Worm (Caenorhabditis elegans) whole organism, young adult: ENCODE measurements around the gene Y54G11A.19.

ENCODE experiments used
- B0261.1 ChIP-seq: sonication (generic microtip); optimal IDR thresholded peaks from 2 replicates; lab custom pipeline; 2016; ENCODE audit warnings: mild to moderate bottlenecking, missing genetic modification characterization, moderate library complexity, missing compliant biosample characterization
- F22D6.2 ChIP-seq: sonication (generic microtip); optimal IDR thresholded peaks from 2 replicates; lab custom pipeline; 2016; ENCODE audit warnings: mild to moderate bottlenecking, missing genetic modification characterization, missing compliant biosample characterization
- F49E8.2 ChIP-seq: sonication (generic microtip); optimal IDR thresholded peaks from 3 replicates; lab custom pipeline; 2017; ENCODE audit warnings: missing genetic modification characterization, mild to moderate bottlenecking, missing compliant biosample characterization, antibody characterized with exemption, moderate library complexity; ENCODE audit not compliant: insufficient read depth
- F52B5.7 ChIP-seq: sonication (generic microtip); optimal IDR thresholded peaks from 2 replicates; lab custom pipeline; 2016; ENCODE audit warnings: mild to moderate bottlenecking, missing genetic modification characterization, missing compliant biosample characterization
- F57A8.1 ChIP-seq: fragments of 200-800 bp; sonication (Bioruptor generic); optimal IDR thresholded peaks from 2 replicates; lab custom pipeline; 2018; ENCODE audit warnings: mild to moderate bottlenecking, missing genetic modification characterization, moderate library complexity, missing compliant biosample characterization
- F57C9.4 ChIP-seq: sonication (generic microtip); optimal IDR thresholded peaks from 2 replicates; lab custom pipeline; 2017; ENCODE audit warnings: mild to moderate bottlenecking, missing genetic modification characterization, missing compliant biosample characterization
- K11D2.4 ChIP-seq: fragments of 200-800 bp; sonication (Bioruptor generic); IDR thresholded peaks from 2 replicates; pipeline ENCODE4 v1.3.6; 2022; ENCODE audit warnings: missing genetic modification reagents, missing genetic modification characterization, missing compliant biosample characterization
- T07F8.4 ChIP-seq: sonication (generic microtip); optimal IDR thresholded peaks from 2 replicates; lab custom pipeline; 2016; ENCODE audit warnings: mild to moderate bottlenecking, missing genetic modification characterization, moderate library complexity, missing compliant biosample characterization
- T26A5.8 ChIP-seq: sonication (generic microtip); optimal IDR thresholded peaks from 2 replicates; lab custom pipeline; 2016; ENCODE audit warnings: missing genetic modification characterization, missing compliant biosample characterization
- Y53F4B.3 ChIP-seq: fragments of 200-800 bp; sonication (Bioruptor generic); IDR thresholded peaks from 2 replicates; pipeline ENCODE4 v1.3.6; 2022; ENCODE audit warnings: missing genetic modification reagents, missing genetic modification characterization, missing compliant biosample characterization
- Y67H2A.10 ChIP-seq: fragments of 200-800 bp; sonication (Bioruptor generic); conservative IDR thresholded peaks from 2 replicates; pipeline ENCODE4 v1.3.6; 2022; ENCODE audit warnings: missing genetic modification reagents, missing genetic modification characterization, missing compliant biosample characterization
- aptf-3 ChIP-seq: fragments of 200-800 bp; sonication (Bioruptor generic); IDR thresholded peaks from 2 replicates; pipeline ENCODE4 v1.3.6; 2022; ENCODE audit warnings: missing genetic modification characterization, missing compliant biosample characterization
- atf-7 ChIP-seq: sonication (generic microtip); optimal IDR thresholded peaks from 2 replicates; lab custom pipeline; 2017; ENCODE audit warnings: mild to moderate bottlenecking, missing genetic modification characterization, missing compliant biosample characterization
- attf-6 ChIP-seq: fragments of 200-800 bp; sonication (Bioruptor generic); IDR thresholded peaks from 2 replicates; pipeline ENCODE4 v1.3.6; 2022; ENCODE audit warnings: missing genetic modification reagents, missing genetic modification characterization, missing compliant biosample characterization
- bed-1 ChIP-seq: fragments of 200-800 bp; sonication (Bioruptor generic); IDR thresholded peaks from 2 replicates; pipeline ENCODE4 v1.3.6; 2022; ENCODE audit warnings: missing genetic modification reagents, missing genetic modification characterization, missing compliant biosample characterization
- cebp-1 ChIP-seq, 2 experiments: fragments of 200-800 bp in 1 of 2; sonication (Bioruptor generic) in 1 of 2; sonication (generic microtip) in 1 of 2; IDR thresholded peaks in 1 of 2; optimal IDR thresholded peaks in 1 of 2; 2 replicates each; pipeline versions ENCODE4 v1.3.6 to Lab custom; 2017 to 2022; ENCODE audit warnings: missing compliant biosample characterization in 2 of 2, missing genetic modification characterization in 2 of 2, mild to moderate bottlenecking in 1 of 2, missing genetic modification reagents in 1 of 2, moderate library complexity in 1 of 2
- ceh-27 ChIP-seq: fragments of 200-800 bp; sonication (Bioruptor generic); optimal IDR thresholded peaks from 2 replicates; lab custom pipeline; 2018; ENCODE audit warnings: mild to moderate bottlenecking, missing genetic modification characterization, moderate library complexity, missing compliant biosample characterization
- die-1 ChIP-seq: sonication (generic microtip); optimal IDR thresholded peaks from 2 replicates; lab custom pipeline; 2016; ENCODE audit warnings: missing genotype, mild to moderate bottlenecking, missing genetic modification characterization, missing compliant biosample characterization
- dpff-1 ChIP-seq: sonication (generic microtip); optimal IDR thresholded peaks from 2 replicates; lab custom pipeline; 2017; ENCODE audit warnings: mild to moderate bottlenecking, missing genetic modification characterization, missing compliant biosample characterization
- dpl-1 ChIP-seq: fragments of 150-350 bp; optimal IDR thresholded peaks from 2 replicates; lab custom pipeline; 2014; ENCODE audit warnings: missing biosample characterization, missing genetic modification reagents, missing genetic modification characterization
- ekl-4 ChIP-seq: fragments of 200-800 bp; sonication (Bioruptor generic); IDR thresholded peaks from 2 replicates; pipeline ENCODE4 v1.3.6; 2022; ENCODE audit warnings: missing genetic modification reagents, missing genetic modification characterization, missing compliant biosample characterization
- ets-4 ChIP-seq: fragments of 200-800 bp; sonication (Bioruptor generic); optimal IDR thresholded peaks from 2 replicates; lab custom pipeline; 2018; ENCODE audit warnings: mild to moderate bottlenecking, missing genetic modification characterization, missing compliant biosample characterization
- fkh-3 ChIP-seq: sonication (generic microtip); optimal IDR thresholded peaks from 2 replicates; lab custom pipeline; 2016; ENCODE audit warnings: mild to moderate bottlenecking, missing genetic modification characterization, missing compliant biosample characterization
- gei-17 ChIP-seq: fragments of 200-800 bp; sonication (Bioruptor generic); optimal IDR thresholded peaks from 2 replicates; lab custom pipeline; 2018; ENCODE audit warnings: mild to moderate bottlenecking, missing genetic modification characterization, missing compliant biosample characterization
- hlh-12 ChIP-seq: sonication (generic microtip); optimal IDR thresholded peaks from 2 replicates; lab custom pipeline; 2016; ENCODE audit warnings: missing genetic modification characterization, missing compliant biosample characterization
- hmg-20 ChIP-seq: fragments of 200-800 bp; sonication (Bioruptor generic); IDR thresholded peaks from 2 replicates; pipeline ENCODE4 v1.3.6; 2022; ENCODE audit warnings: missing genetic modification reagents, missing genetic modification characterization, missing compliant biosample characterization
- lag-1 ChIP-seq: fragments of 200-800 bp; sonication (Bioruptor generic); IDR thresholded peaks from 2 replicates; pipeline ENCODE4 v1.3.6; 2022; ENCODE audit warnings: missing genetic modification reagents, missing genetic modification characterization, missing compliant biosample characterization
- let-526 ChIP-seq: fragments of 200-800 bp; sonication (Bioruptor generic); IDR thresholded peaks from 2 replicates; pipeline ENCODE4 v1.3.6; 2022; ENCODE audit warnings: missing genetic modification reagents, missing genetic modification characterization, missing compliant biosample characterization
- let-607 ChIP-seq, 2 experiments: fragments of 200-800 bp in 1 of 2; sonication (Bioruptor generic) in 1 of 2; sonication (generic microtip) in 1 of 2; optimal IDR thresholded peaks; 2 replicates each; lab custom pipeline; 2016 to 2018; ENCODE audit warnings: mild to moderate bottlenecking in 2 of 2, missing compliant biosample characterization in 2 of 2, missing genetic modification characterization in 2 of 2, moderate library complexity in 2 of 2, missing genotype in 1 of 2
- lsl-1 ChIP-seq: fragments of 200-800 bp; sonication (Bioruptor generic); optimal IDR thresholded peaks from 2 replicates; lab custom pipeline; 2018; ENCODE audit warnings: mild to moderate bottlenecking, missing genetic modification characterization, moderate library complexity, missing compliant biosample characterization
- madf-10 ChIP-seq: sonication (generic microtip); optimal IDR thresholded peaks from 2 replicates; lab custom pipeline; 2016; ENCODE audit warnings: mild to moderate bottlenecking, missing genetic modification characterization, missing compliant biosample characterization
- madf-8 ChIP-seq: fragments of 200-800 bp; sonication (Bioruptor generic); conservative IDR thresholded peaks from 2 replicates; pipeline ENCODE4 v1.3.6; 2022; ENCODE audit warnings: missing genetic modification reagents, missing genetic modification characterization, missing compliant biosample characterization
- mel-28 ChIP-seq: sonication (generic microtip); optimal IDR thresholded peaks from 2 replicates; lab custom pipeline; 2016; ENCODE audit warnings: borderline replicate concordance, mild to moderate bottlenecking, missing genetic modification characterization, missing compliant biosample characterization
- mes-4 ChIP-seq: sonication (generic microtip); optimal IDR thresholded peaks from 2 replicates; lab custom pipeline; 2016; ENCODE audit warnings: missing genotype, missing genetic modification characterization, missing compliant biosample characterization
- nfya-2 ChIP-seq: fragments of 200-800 bp; sonication (Bioruptor generic); IDR thresholded peaks from 2 replicates; pipeline ENCODE4 v1.3.6; 2022; ENCODE audit warnings: missing genetic modification reagents, missing genetic modification characterization, missing compliant biosample characterization
- nfyb-1 ChIP-seq: fragments of 200-800 bp; sonication (Bioruptor generic); IDR thresholded peaks from 2 replicates; pipeline ENCODE4 v1.3.6; 2022; ENCODE audit warnings: missing genetic modification reagents, missing genetic modification characterization, missing compliant biosample characterization
- nhr-90 ChIP-seq: sonication (generic microtip); optimal IDR thresholded peaks from 2 replicates; lab custom pipeline; 2016; ENCODE audit warnings: missing genotype, mild to moderate bottlenecking, missing genetic modification characterization, missing compliant biosample characterization
- rcor-1 ChIP-seq: fragments of 200-800 bp; sonication (Bioruptor generic); IDR thresholded peaks from 2 replicates; pipeline ENCODE4 v1.3.6; 2022; ENCODE audit warnings: missing genetic modification reagents, missing genetic modification characterization, missing compliant biosample characterization
- repo-1 ChIP-seq: sonication (generic microtip); optimal IDR thresholded peaks from 2 replicates; lab custom pipeline; 2017; ENCODE audit warnings: mild to moderate bottlenecking, missing genetic modification characterization, missing compliant biosample characterization
- sdz-38 ChIP-seq: sonication (generic microtip); optimal IDR thresholded peaks from 2 replicates; lab custom pipeline; 2016; ENCODE audit warnings: missing genotype, missing genetic modification characterization, missing compliant biosample characterization
- snpc-1.3 ChIP-seq: sonication (generic microtip); optimal IDR thresholded peaks from 2 replicates; lab custom pipeline; 2017; ENCODE audit warnings: missing genetic modification characterization, mild to moderate bottlenecking, missing compliant biosample characterization, antibody characterized with exemption, moderate library complexity, missing genotype, missing genetic modification reagents; ENCODE audit not compliant: insufficient read depth
- snpc-3.4 ChIP-seq: sonication (generic microtip); optimal IDR thresholded peaks from 2 replicates; lab custom pipeline; 2017; ENCODE audit warnings: missing genetic modification characterization, mild to moderate bottlenecking, missing compliant biosample characterization, antibody characterized with exemption, moderate library complexity, missing genotype, missing genetic modification reagents
- somi-1 ChIP-seq: fragments of 200-800 bp; sonication (Bioruptor generic); optimal IDR thresholded peaks from 2 replicates; lab custom pipeline; 2018; ENCODE audit warnings: mild to moderate bottlenecking, missing genetic modification characterization, missing compliant biosample characterization
- unc-62 ChIP-seq: fragments of 150-350 bp; optimal IDR thresholded peaks from 2 replicates; lab custom pipeline; 2014; ENCODE audit warnings: missing biosample characterization, missing genetic modification reagents, missing genetic modification characterization
- ztf-18 ChIP-seq: sonication (generic microtip); optimal IDR thresholded peaks from 2 replicates; lab custom pipeline; 2016; ENCODE audit warnings: missing genotype, mild to moderate bottlenecking, missing genetic modification characterization, missing compliant biosample characterization
- ztf-26 ChIP-seq: sonication (generic microtip); optimal IDR thresholded peaks from 2 replicates; lab custom pipeline; 2017; ENCODE audit warnings: missing genetic modification characterization, missing compliant biosample characterization
- ztf-6 ChIP-seq: fragments of 200-800 bp; sonication (Bioruptor generic); IDR thresholded peaks from 2 replicates; pipeline ENCODE4 v1.3.6; 2022; ENCODE audit warnings: missing genetic modification reagents, missing genetic modification characterization, missing compliant biosample characterization

The Y54G11A.19 gene

ce11 chrII:14251400-14251940 lies 5.2 kb downstream of the Y54G11A.19 start (continued):
- peak; percentile 95 for TF ChIP-seq ztf-26 (tag; lab: Kevin White, UChicago)
- peak; percentile 95 for TF ChIP-seq ekl-4 (GFP tag; lab: Robert Waterston, UW)
- peak; percentile 96 for TF ChIP-seq nfyb-1 (GFP tag; lab: Robert Waterston, UW)
- TF ChIP-seq F57A8.1: no peak
- peak; percentile 97 for TF ChIP-seq repo-1 (tag; lab: Kevin White, UChicago)
- TF ChIP-seq F52B5.7: peak; percentile 96
- peak; percentile 43 for TF ChIP-seq T07F8.4 (tag; lab: Kevin White, UChicago)
- TF ChIP-seq sdz-38 (tag; lab: Kevin White, UChicago): no peak
- no peak for TF ChIP-seq lag-1 (GFP tag; lab: Robert Waterston, UW)
- peak; percentile 71 for TF ChIP-seq gei-17 (GFP tag; lab: Kevin White, UChicago)
- TF ChIP-seq nhr-90 (tag; lab: Kevin White, UChicago): peak; percentile 90
- TF ChIP-seq snpc-3.4 (tag; lab: Kevin White, UChicago): peak; percentile 5
- peak; percentile 10; the same call in 1 of the 2 replicates for TF ChIP-seq ztf-6
- no peak for TF ChIP-seq Y53F4B.3 (GFP tag; lab: Robert Waterston, UW)
- peak; percentile 69 for TF ChIP-seq dpff-1 (tag; lab: Kevin White, UChicago)
- TF ChIP-seq nfya-2: 0 out of 2 replicates have a peak, but pooled peaks have one; percentile 69
- peak; percentile 84 for TF ChIP-seq mel-28 (tag; lab: Kevin White, UChicago)
- TF ChIP-seq F49E8.2: peak; percentile 35
- TF ChIP-seq Y67H2A.10 (GFP tag; lab: Robert Waterston, UW): peak; percentile 82
- TF ChIP-seq B0261.1 (tag; lab: Kevin White, UChicago): peak; percentile 31
- peak; percentile 52 for TF ChIP-seq rcor-1 (GFP tag; lab: Robert Waterston, UW)
- peak; percentile 56 for TF ChIP-seq fkh-3 (tag; lab: Kevin White, UChicago)
- TF ChIP-seq F57C9.4 (tag; lab: Kevin White, UChicago): peak; percentile 85
- TF ChIP-seq atf-7: peak; percentile 96
- TF ChIP-seq madf-10 (tag; lab: Kevin White, UChicago): peak; percentile 87
- peak; percentile 74 for TF ChIP-seq hmg-20 (GFP tag; lab: Robert Waterston, UW)
- TF ChIP-seq unc-62 (GFP tag; lab: Kevin White, UChicago): no peak
- TF ChIP-seq ets-4 (GFP tag; lab: Kevin White, UChicago): peak; percentile 97
- TF ChIP-seq dpl-1 (GFP tag; lab: Kevin White, UChicago): peak; percentile 92
- TF ChIP-seq bed-1: peak; percentile 7; the same call in 1 of the 2 replicates
- peak; percentile 90 for TF ChIP-seq somi-1
- no peak for TF ChIP-seq hlh-12 (tag; lab: Kevin White, UChicago)
- peak; percentile 67 for TF ChIP-seq die-1 (tag; lab: Kevin White, UChicago)
- TF ChIP-seq K11D2.4: peak; percentile 93
- peak; percentile 83 to 89 for TF ChIP-seq let-607 (tag; optimal IDR thresholded peaks at IDR 0.05; lab: Kevin White, UChicago)
- no peak for TF ChIP-seq aptf-3 (GFP tag; lab: Robert Waterston, UW)
- TF ChIP-seq attf-6: 0 out of 2 replicates have a peak, but pooled peaks have one; percentile 58
- TF ChIP-seq madf-8 (GFP tag; lab: Robert Waterston, UW): peak; percentile 87
- TF ChIP-seq let-526 (GFP tag; lab: Robert Waterston, UW): 0 out of 2 replicates have a peak, but pooled peaks have one; percentile 73
- peak; percentile 88 for TF ChIP-seq ceh-27
- TF ChIP-seq lsl-1 (GFP tag; lab: Kevin White, UChicago): peak; percentile 66
- no peak for TF ChIP-seq snpc-1.3 (tag; lab: Kevin White, UChicago)
- TF ChIP-seq cebp-1 (GFP tag; IDR thresholded peaks at IDR 0.05; lab: Robert Waterston, UW): peak; percentile 61
- peak; percentile 94 for TF ChIP-seq cebp-1 (tag; optimal IDR thresholded peaks at IDR 0.05; lab: Kevin White, UChicago)
- peak; percentile 44 for TF ChIP-seq mes-4 (tag; lab: Kevin White, UChicago)
- peak; percentile 96 for TF ChIP-seq ztf-18 (tag; lab: Kevin White, UChicago)
- peak; percentile 55 for TF ChIP-seq T26A5.8 (tag; lab: Kevin White, UChicago)
- peak; percentile 89 for TF ChIP-seq F22D6.2 (tag; lab: Kevin White, UChicago)
